Fruit fly (Drosophila melanogaster) whole organism: ENCODE results near the gene CG6763.

Experiments used
- CG8478 ChIP-seq: fragments of >200 bp; optimal IDR thresholded peaks from 2 replicates; lab custom pipeline; 2018; ENCODE audit warnings: inconsistent platforms
- Dll ChIP-seq: fragments of >200 bp; optimal IDR thresholded peaks from 2 replicates; lab custom pipeline; 2017
- pan ChIP-seq: fragments of >200 bp; optimal IDR thresholded peaks from 2 replicates; lab custom pipeline; 2017
- psq ChIP-seq: fragments of >200 bp; optimal IDR thresholded peaks from 2 replicates; lab custom pipeline; 2017
- usp ChIP-seq: fragments of >200 bp; optimal IDR thresholded peaks from 2 replicates; lab custom pipeline; 2017; ENCODE audit warnings: missing biosample characterization, missing genetic modification characterization, mixed read lengths

- TF ChIP-seq pan (lab: Kevin White, UChicago) (no peak), CG8478 (no peak), Dll (lab: Kevin White, UChicago) (no peak), usp (GFP tag; lab: Kevin White, UChicago) (no peak), psq (lab: Kevin White, UChicago) (no peak)
Measured at dm6 chr3R:23283702-23284101, at the start of gene CG6763.
